Worm (Caenorhabditis elegans) whole organism, L3 larva: ENCODE measurements around the gene sru-29.

Experiments
- R02D3.7 ChIP-seq: fragments of 150-350 bp; optimal IDR thresholded peaks from 2 replicates; lab custom pipeline; 2014; ENCODE audit warnings: missing biosample characterization, missing genetic modification characterization
- aly-2 ChIP-seq: fragments of 150-350 bp; optimal IDR thresholded peaks from 2 replicates; lab custom pipeline; 2014; ENCODE audit warnings: missing biosample characterization, missing genetic modification characterization
- ceh-16 ChIP-seq: sonication (generic microtip); optimal IDR thresholded peaks from 2 replicates; lab custom pipeline; 2017; ENCODE audit warnings: missing biosample characterization, missing genetic modification characterization
- nhr-11 ChIP-seq: fragments of 150-350 bp; optimal IDR thresholded peaks from 2 replicates; lab custom pipeline; 2014; ENCODE audit warnings: missing biosample characterization, missing genetic modification characterization
- nhr-12 ChIP-seq: fragments of 150-350 bp; optimal IDR thresholded peaks from 2 replicates; lab custom pipeline; 2014; ENCODE audit warnings: missing biosample characterization, missing genetic modification characterization
- nhr-237 ChIP-seq: fragments of 150-350 bp; optimal IDR thresholded peaks from 2 replicates; lab custom pipeline; 2014; ENCODE audit warnings: missing biosample characterization, missing genetic modification characterization
- nhr-67 ChIP-seq: fragments of 150-350 bp; optimal IDR thresholded peaks from 2 replicates; lab custom pipeline; 2014; ENCODE audit warnings: missing biosample characterization, missing genetic modification characterization
- nhr-76 ChIP-seq: fragments of 150-350 bp; sonication (generic microtip); optimal IDR thresholded peaks from 5 replicates; lab custom pipeline; 2014; ENCODE audit warnings: missing biosample characterization, missing genetic modification characterization
- skn-1 ChIP-seq: fragments of 150-350 bp; optimal IDR thresholded peaks from 2 replicates; lab custom pipeline; 2014; ENCODE audit warnings: missing biosample characterization, missing genetic modification characterization
- snpc-4 ChIP-seq: fragments of 150-350 bp; optimal IDR thresholded peaks from 2 replicates; lab custom pipeline; 2014; ENCODE audit warnings: missing biosample characterization, missing genetic modification characterization
- unc-62 ChIP-seq: fragments of 150-350 bp; sonication (generic microtip); optimal IDR thresholded peaks from 4 replicates; lab custom pipeline; 2014; ENCODE audit warnings: missing biosample characterization, missing genetic modification reagents, missing genetic modification characterization
- zag-1 ChIP-seq: fragments of 150-350 bp; optimal IDR thresholded peaks from 2 replicates; lab custom pipeline; 2014; ENCODE audit warnings: missing biosample characterization, missing genetic modification characterization

DNA sequence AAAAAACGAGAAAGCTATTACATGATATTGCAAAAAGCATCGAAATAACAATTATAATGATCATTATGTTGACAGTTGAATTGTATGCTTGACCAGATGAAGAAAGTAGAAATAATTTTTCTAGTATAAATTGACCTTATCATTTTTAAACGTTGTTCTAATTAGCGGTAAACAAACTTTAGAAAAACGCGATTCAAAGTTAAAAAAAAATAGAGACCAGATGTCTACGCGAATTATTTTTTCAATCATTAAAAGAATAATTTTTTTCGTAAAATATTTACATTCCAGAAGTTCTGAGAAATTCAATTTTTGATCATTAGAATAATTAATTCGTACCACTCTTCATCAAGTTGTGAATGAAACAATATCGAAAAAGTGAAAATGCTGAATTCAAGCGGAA, 9.3 kb upstream of the sru-29 start, which contains the start of gene F46B6.10:
- TF ChIP-seq R02D3.7 (tag; lab: Kevin White, UChicago) (no peak), zag-1 (tag; lab: Kevin White, UChicago) (no peak), aly-2 (tag; lab: Kevin White, UChicago) (no peak), skn-1 (no peak), nhr-12 (no peak), snpc-4 (tag; lab: Kevin White, UChicago) (no peak), nhr-11 (no peak), ceh-16 (no peak), nhr-67 (tag; lab: Kevin White, UChicago) (no peak), unc-62 (no peak), nhr-76 (no peak), nhr-237 (tag; lab: Kevin White, UChicago) (no peak)
